Fruit fly (Drosophila melanogaster) whole organism, prepupa: ENCODE results near the gene upSET.

ENCODE experiments used
- Blimp-1 ChIP-seq: fragments of 200-800 bp; sonication (Bioruptor generic); optimal IDR thresholded peaks from 3 replicates; lab custom pipeline; 2017; ENCODE audit warnings: missing biosample characterization, missing genetic modification characterization, mild to moderate bottlenecking, moderate library complexity, missing genetic modification reagents
- CG10631 ChIP-seq: fragments of 200-800 bp; sonication (Bioruptor generic); optimal IDR thresholded peaks from 2 replicates; lab custom pipeline; 2016; ENCODE audit warnings: missing biosample characterization, missing genetic modification characterization
- CG10669 ChIP-seq: fragments of 200-800 bp; sonication (Bioruptor generic); optimal IDR thresholded peaks from 3 replicates; lab custom pipeline; 2018; ENCODE audit warnings: missing biosample characterization, mild to moderate bottlenecking, missing genetic modification characterization, moderate library complexity
- CG11294 ChIP-seq: fragments of 200-800 bp; sonication (Bioruptor generic); IDR thresholded peaks from 2 replicates; pipeline ENCODE4 v1.3.6; 2022; ENCODE audit warnings: missing biosample characterization, missing genetic modification characterization
- CG11902 ChIP-seq: fragments of 200-800 bp; sonication (Bioruptor generic); optimal IDR thresholded peaks from 3 replicates; lab custom pipeline; 2016; ENCODE audit warnings: missing biosample characterization, missing genetic modification characterization
- CG15336 ChIP-seq: fragments of 200-800 bp; sonication (Bioruptor generic); IDR thresholded peaks from 2 replicates; pipeline ENCODE4 v1.3.6; 2022; ENCODE audit warnings: missing biosample characterization, missing genetic modification characterization
- CG1621 ChIP-seq: fragments of 200-800 bp; sonication (Bioruptor generic); optimal IDR thresholded peaks from 3 replicates; lab custom pipeline; 2018; ENCODE audit warnings: missing biosample characterization, mild to moderate bottlenecking, missing genetic modification characterization
- CG3032 ChIP-seq: fragments of 200-800 bp; optimal IDR thresholded peaks from 2 replicates; lab custom pipeline; 2019; ENCODE audit warnings: missing biosample characterization, mild to moderate bottlenecking, missing genetic modification characterization, moderate library complexity
- CG31627 ChIP-seq: fragments of 200-800 bp; sonication (Bioruptor generic); optimal IDR thresholded peaks from 3 replicates; lab custom pipeline; 2016; ENCODE audit warnings: missing biosample characterization, missing genetic modification characterization
- CG32006 ChIP-seq: fragments of 200-800 bp; sonication (Bioruptor generic); optimal IDR thresholded peaks from 3 replicates; lab custom pipeline; 2017; ENCODE audit warnings: missing biosample characterization, mild to moderate bottlenecking, missing genetic modification characterization
- CG34406 ChIP-seq: fragments of 200-800 bp; sonication (Bioruptor generic); optimal IDR thresholded peaks from 3 replicates; lab custom pipeline; 2016; ENCODE audit warnings: missing biosample characterization, missing genetic modification characterization
- CG3919 ChIP-seq: fragments of 200-800 bp; sonication (Bioruptor generic); optimal IDR thresholded peaks from 3 replicates; lab custom pipeline; 2016; ENCODE audit warnings: missing biosample characterization, missing genetic modification characterization
- CG4318 ChIP-seq: fragments of 200-800 bp; sonication (Bioruptor generic); optimal IDR thresholded peaks from 3 replicates; lab custom pipeline; 2017; ENCODE audit warnings: missing biosample characterization, mild to moderate bottlenecking, missing genetic modification characterization
- CG6163 ChIP-seq: fragments of 200-800 bp; sonication (Bioruptor generic); IDR thresholded peaks from 3 replicates; pipeline ENCODE4 v1.3.6; 2022; ENCODE audit warnings: missing biosample characterization, missing genetic modification characterization
- CG6808 ChIP-seq: fragments of 200-800 bp; sonication (Bioruptor generic); optimal IDR thresholded peaks from 3 replicates; lab custom pipeline; 2017; ENCODE audit warnings: missing biosample characterization, missing genetic modification characterization, mild to moderate bottlenecking, moderate library complexity, missing genetic modification reagents
- CG6854 ChIP-seq: fragments of 200-800 bp; sonication (Bioruptor generic); optimal IDR thresholded peaks from 2 replicates; lab custom pipeline; 2017; ENCODE audit warnings: missing biosample characterization, mild to moderate bottlenecking, missing genetic modification characterization
- CG7368 ChIP-seq: fragments of 200-800 bp; sonication (Bioruptor generic); optimal IDR thresholded peaks from 3 replicates; lab custom pipeline; 2016; ENCODE audit warnings: missing biosample characterization, missing genetic modification characterization
- CG8119 ChIP-seq: fragments of 200-800 bp; sonication (Bioruptor generic); IDR thresholded peaks from 3 replicates; pipeline ENCODE4 v1.3.6; 2022; ENCODE audit warnings: missing biosample characterization, missing genetic modification characterization
- CG8319 ChIP-seq: fragments of 200-800 bp; sonication (Bioruptor generic); optimal IDR thresholded peaks from 3 replicates; lab custom pipeline; 2016; ENCODE audit warnings: missing biosample characterization, missing genetic modification characterization
- CG8632 ChIP-seq: fragments of 200-800 bp; sonication (Bioruptor generic); optimal IDR thresholded peaks from 3 replicates; lab custom pipeline; 2016; ENCODE audit warnings: missing biosample characterization, missing genetic modification characterization
- CG9139 ChIP-seq: fragments of 200-800 bp; sonication (Bioruptor generic); optimal IDR thresholded peaks from 3 replicates; lab custom pipeline; 2017; ENCODE audit warnings: missing biosample characterization, mild to moderate bottlenecking, missing genetic modification characterization
- Eip75B ChIP-seq: fragments of 200-800 bp; sonication (Bioruptor generic); optimal IDR thresholded peaks from 3 replicates; lab custom pipeline; 2016; ENCODE audit warnings: missing biosample characterization, missing genetic modification characterization
- Eip78C ChIP-seq: fragments of 200-800 bp; sonication (Bioruptor generic); peaks from one replicate; lab custom pipeline; 2016; ENCODE audit warnings: missing biosample characterization, missing genetic modification characterization
- Eip93F ChIP-seq: fragments of 200-800 bp; sonication (Bioruptor generic); optimal IDR thresholded peaks from 2 replicates; lab custom pipeline; 2016; ENCODE audit warnings: missing biosample characterization, mild to moderate bottlenecking, missing genetic modification characterization
- Gug ChIP-seq: fragments of 200-800 bp; sonication (Bioruptor generic); IDR thresholded peaks from 2 replicates; pipeline ENCODE4 v1.3.6; 2022; ENCODE audit warnings: missing biosample characterization, missing genetic modification characterization
- Hr38 ChIP-seq: sonication (Bioruptor generic); optimal IDR thresholded peaks from 2 replicates; lab custom pipeline; 2016; ENCODE audit warnings: missing biosample characterization, missing genetic modification characterization
- Hr39 ChIP-seq: fragments of 200-800 bp; sonication (Bioruptor generic); optimal IDR thresholded peaks from 2 replicates; lab custom pipeline; 2016; ENCODE audit warnings: missing biosample characterization, missing genetic modification characterization
- Lpt ChIP-seq: fragments of 200-800 bp; sonication (Bioruptor generic); optimal IDR thresholded peaks from 3 replicates; lab custom pipeline; 2016; ENCODE audit warnings: missing biosample characterization, missing genetic modification characterization
- Met ChIP-seq: fragments of 200-800 bp; sonication (Bioruptor generic); optimal IDR thresholded peaks from 3 replicates; lab custom pipeline; 2016; ENCODE audit warnings: missing biosample characterization, missing genetic modification characterization
- OdsH ChIP-seq: fragments of 200-800 bp; sonication (Bioruptor generic); optimal IDR thresholded peaks from 3 replicates; lab custom pipeline; 2016; ENCODE audit warnings: missing biosample characterization, missing genetic modification characterization
- Sox14 ChIP-seq: fragments of 200-800 bp; sonication (Bioruptor generic); optimal IDR thresholded peaks from 3 replicates; lab custom pipeline; 2016; ENCODE audit warnings: missing biosample characterization, missing genetic modification characterization
- Sox15 ChIP-seq: fragments of 200-800 bp; sonication (Bioruptor generic); optimal IDR thresholded peaks from 3 replicates; lab custom pipeline; 2016; ENCODE audit warnings: missing biosample characterization, missing genetic modification characterization
- acj6 ChIP-seq: fragments of 200-800 bp; sonication (Bioruptor generic); optimal IDR thresholded peaks from 3 replicates; lab custom pipeline; 2016; ENCODE audit warnings: missing biosample characterization, missing genetic modification characterization
- cyc ChIP-seq: fragments of 200-800 bp; sonication (Bioruptor generic); optimal IDR thresholded peaks from 3 replicates; lab custom pipeline; 2016; ENCODE audit warnings: missing biosample characterization, missing genetic modification characterization
- dac ChIP-seq: fragments of 200-800 bp; sonication (Bioruptor generic); optimal IDR thresholded peaks from 2 replicates; lab custom pipeline; 2017; ENCODE audit warnings: missing biosample characterization, mild to moderate bottlenecking, missing genetic modification characterization
- dsx ChIP-seq: fragments of 200-800 bp; optimal IDR thresholded peaks from 3 replicates; lab custom pipeline; 2019; ENCODE audit warnings: missing biosample characterization, mild to moderate bottlenecking, missing genetic modification characterization, moderate library complexity; ENCODE audit not compliant: poor library complexity, severe bottlenecking
- eg ChIP-seq: fragments of 200-800 bp; sonication (Bioruptor generic); IDR thresholded peaks from 3 replicates; pipeline ENCODE4 v1.3.6; 2022; ENCODE audit warnings: missing biosample characterization, missing genetic modification characterization
- esn ChIP-seq: fragments of 200-800 bp; sonication (Bioruptor generic); optimal IDR thresholded peaks from 2 replicates; lab custom pipeline; 2016; ENCODE audit warnings: missing biosample characterization, mild to moderate bottlenecking, missing genetic modification characterization, moderate library complexity
- fd59A ChIP-seq: fragments of 200-800 bp; sonication (Bioruptor generic); optimal IDR thresholded peaks from 2 replicates; lab custom pipeline; 2017; ENCODE audit warnings: missing biosample characterization, mild to moderate bottlenecking, missing genetic modification characterization, missing genetic modification reagents
- fd85E ChIP-seq: fragments of 200-800 bp; sonication (Bioruptor generic); optimal IDR thresholded peaks from 3 replicates; lab custom pipeline; 2016; ENCODE audit warnings: missing biosample characterization, missing genetic modification characterization
- fkh ChIP-seq: fragments of 200-800 bp; sonication (Bioruptor generic); optimal IDR thresholded peaks from 3 replicates; lab custom pipeline; 2017; ENCODE audit warnings: missing biosample characterization, mild to moderate bottlenecking, missing genetic modification characterization, moderate library complexity
- pdm3 ChIP-seq: fragments of 200-800 bp; sonication (Bioruptor generic); optimal IDR thresholded peaks from 3 replicates; lab custom pipeline; 2016; ENCODE audit warnings: missing biosample characterization, missing genetic modification characterization
- vri ChIP-seq: fragments of 200-800 bp; sonication (Bioruptor generic); optimal IDR thresholded peaks from 3 replicates; lab custom pipeline; 2016; ENCODE audit warnings: missing biosample characterization, mild to moderate bottlenecking, missing genetic modification characterization

The upSET gene

dm6 chr3L:14001658-14002523 is at the start of gene upSET, which contains the start of gene Nprl3:
Gene upSET, plus strand, starts transcription at chr3L:14002127.
Gene Nprl3, minus strand, starts transcription at chr3L:14001880.
- TF ChIP-seq fkh (GFP tag; lab: Kevin White, UChicago) (peak; percentile 56), Eip78C (peak; percentile 23), dsx (no peak), CG3032 (tag; lab: Kevin White, UChicago) (peak; percentile 1), Met (GFP tag; lab: Kevin White, UChicago) (no peak), Blimp-1 (GFP tag; lab: Kevin White, UChicago) (no peak), CG6854 (peak; percentile 45), fd85E (GFP tag; lab: Kevin White, UChicago) (no peak), CG6163 (GFP tag; lab: Robert Waterston, UW) (0 out of 3 replicates have a peak, but pooled peaks have one; percentile 8)
- TF ChIP-seq, all 60 proteins: peak for 5

dm6 chr3L:13952484-13953048 is 49.4 kb upstream of the upSET start:
- TF ChIP-seq Eip93F (GFP tag; lab: Kevin White, UChicago) (peak; percentile 80), Eip78C (peak; percentile 38), esn (peak; percentile 8), vri (GFP tag; lab: Kevin White, UChicago) (peak; percentile 96), OdsH (no peak)
- TF ChIP-seq, all 60 proteins: peak for 4

dm6 chr3L:13956667-13957066 is 45.3 kb upstream of the upSET start:
- TF ChIP-seq CG34406 (GFP tag; lab: Kevin White, UChicago) (no peak), vri (GFP tag; lab: Kevin White, UChicago) (no peak), CG15336 (GFP tag; lab: Robert Waterston, UW) (no peak), esn (no peak), CG11902 (GFP tag; lab: Kevin White, UChicago) (no peak), CG10631 (GFP tag; lab: Kevin White, UChicago) (no peak), CG8632 (no peak), Sox14 (no peak), Blimp-1 (GFP tag; lab: Kevin White, UChicago) (no peak)

- TF ChIP-seq Sox15 (GFP tag; lab: Kevin White, UChicago) (peak; percentile 18), CG8119 (peak; percentile 74), CG3032 (tag; lab: Kevin White, UChicago) (peak; percentile 13), CG31627 (GFP tag; lab: Kevin White, UChicago) (peak; percentile 24), CG7368 (GFP tag; lab: Kevin White, UChicago) (no peak), Blimp-1 (GFP tag; lab: Kevin White, UChicago) (no peak), eg (GFP tag; lab: Robert Waterston, UW) (peak; percentile 64; the same call in 1 of the 3 replicates), CG10631 (GFP tag; lab: Kevin White, UChicago) (peak; percentile 60), CG34406 (GFP tag; lab: Kevin White, UChicago) (peak; percentile 26), Eip75B (peak; percentile 51), Hr39 (no peak), pdm3 (GFP tag; lab: Kevin White, UChicago) (peak; percentile 53), dac (GFP tag; lab: Kevin White, UChicago) (peak; percentile 34), fd59A (GFP tag; lab: Kevin White, UChicago) (no peak), esn (peak; percentile 58), CG1621 (tag; lab: Kevin White, UChicago) (no peak), Hr38 (GFP tag; lab: Kevin White, UChicago) (no peak), CG6854 (no peak), CG10669 (peak; percentile 12), CG6808 (peak; percentile 27), Gug (GFP tag; lab: Robert Waterston, UW) (0 out of 2 replicates have a peak, but pooled peaks have one; percentile 28), Lpt (GFP tag; lab: Kevin White, UChicago) (peak; percentile 75), CG3919 (GFP tag; lab: Kevin White, UChicago) (peak; percentile 53), CG4318 (GFP tag; lab: Kevin White, UChicago) (peak; percentile 87), CG9139 (GFP tag; lab: Kevin White, UChicago) (no peak), acj6 (GFP tag; lab: Kevin White, UChicago) (peak; percentile 59), CG11294 (GFP tag; lab: Robert Waterston, UW) (no peak), CG32006 (GFP tag; lab: Kevin White, UChicago) (peak; percentile 95), CG8319 (peak; percentile 8), cyc (no peak)
Measured at dm6 chr3L:13957212-13957668, 44.7 kb upstream of the upSET start.
